Fruit fly (Drosophila melanogaster): ENCODE measurements around the gene NijA.

NijA gene

DNA sequence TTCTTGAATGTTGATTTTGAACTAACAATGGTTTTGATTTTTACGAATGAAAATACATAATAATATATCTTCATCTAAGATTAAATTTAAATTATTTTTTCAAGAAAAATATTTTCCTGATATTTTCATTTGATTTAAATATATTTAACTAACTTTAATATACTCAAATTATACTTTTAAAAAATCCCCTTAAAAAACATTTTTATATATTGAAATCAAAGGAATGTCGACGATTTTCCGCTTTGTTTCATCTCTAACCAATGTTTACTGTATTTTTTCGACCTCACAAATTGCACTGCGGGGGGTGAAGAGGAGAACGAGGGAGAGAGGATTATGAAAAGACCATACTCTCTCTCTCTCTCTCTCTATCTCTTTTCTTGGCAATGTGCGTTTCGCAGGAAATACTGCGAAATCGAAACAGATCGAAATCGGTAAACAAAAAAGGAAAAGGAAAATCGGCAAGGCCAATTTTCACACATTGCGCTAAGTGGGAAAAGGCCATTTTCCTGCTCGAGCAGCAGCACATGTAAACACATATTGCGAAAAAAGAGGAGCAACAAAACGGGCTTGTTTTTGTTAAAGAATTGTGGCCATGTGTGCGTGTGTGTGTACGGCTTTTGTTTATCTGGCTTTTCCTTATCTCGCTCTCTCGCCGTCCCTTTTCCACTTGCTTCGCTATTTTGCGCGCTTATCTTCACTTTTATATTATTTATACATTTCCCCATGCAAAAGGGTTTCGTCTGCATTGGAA, 36.5 kb downstream of the NijA start (continued):
- TF ChIP-seq pita (GFP tag; optimal IDR thresholded peaks at IDR 0.05) (no peak), CG2875 (GFP tag; optimal IDR thresholded peaks at IDR 0.05) (no peak), gcm (GFP tag; optimal IDR thresholded peaks at IDR 0.05) (no peak), CG11723 (GFP tag; optimal IDR thresholded peaks at IDR 0.05) (no peak), BtbVII (GFP tag; optimal IDR thresholded peaks at IDR 0.05) (no peak), HmgD (GFP tag; optimal IDR thresholded peaks at IDR 0.05) (no peak), HLH4C (GFP tag; IDR thresholded peaks at IDR 0.05; ENCODE audit: partially characterized antibody) (no peak), HLHmδ (GFP tag; optimal IDR thresholded peaks at IDR 0.05) (no peak), tap (tag; optimal IDR thresholded peaks at IDR 0.05) (peak; percentile 32), hbn (GFP tag; IDR thresholded peaks at IDR 0.05; ENCODE audit: partially characterized antibody) (no peak), CG1233 (GFP tag; optimal IDR thresholded peaks at IDR 0.05) (no peak), tll (GFP tag; optimal IDR thresholded peaks at IDR 0.05) (peak in 1 of 2 experiments; percentile 15), zen (tag; optimal IDR thresholded peaks at IDR 0.05) (peak; percentile 38), Hmr (GFP tag; optimal IDR thresholded peaks at IDR 0.05) (no peak), CG4404 (GFP tag; IDR thresholded peaks at IDR 0.05) (no peak), mirr (GFP tag; optimal IDR thresholded peaks at IDR 0.05) (no peak), pho (GFP tag; optimal IDR thresholded peaks at IDR 0.05) (no peak), CG3281 (GFP tag; optimal IDR thresholded peaks at IDR 0.05) (no peak), CG10431 (GFP tag; optimal IDR thresholded peaks at IDR 0.05) (no peak), Sry-β (GFP tag; optimal IDR thresholded peaks at IDR 0.05) (no peak), grn (GFP tag; optimal IDR thresholded peaks at IDR 0.05) (no peak), sc (optimal IDR thresholded peaks at IDR 0.05) (no peak), sc (GFP tag; optimal IDR thresholded peaks at IDR 0.05) (no peak), ind (GFP tag; optimal IDR thresholded peaks at IDR 0.05) (no peak), CG10959 (GFP tag; IDR thresholded peaks at IDR 0.05) (no peak), CG9932 (GFP tag; IDR thresholded peaks at IDR 0.05) (no peak), Blimp-1 (GFP tag; optimal IDR thresholded peaks at IDR 0.05) (peak; percentile 29), Xbp1 (GFP tag; optimal IDR thresholded peaks at IDR 0.05) (no peak), kni (GFP tag; optimal IDR thresholded peaks at IDR 0.05) (peak; percentile 17), bigmax (GFP tag; optimal IDR thresholded peaks at IDR 0.05) (no peak), Ets65A (GFP tag) (no peak), zf30C (GFP tag; optimal IDR thresholded peaks at IDR 0.05) (no peak), lov (optimal IDR thresholded peaks at IDR 0.05) (no peak), lov (GFP tag; IDR thresholded peaks at IDR 0.05) (0 out of 3 replicates have a peak, but pooled peaks have one; percentile 13), CG17359 (tag; optimal IDR thresholded peaks at IDR 0.05) (no peak), CG7839 (tag; optimal IDR thresholded peaks at IDR 0.05) (peak; percentile 23), sqz (GFP tag; optimal IDR thresholded peaks at IDR 0.05) (no peak), HmgZ (tag; optimal IDR thresholded peaks at IDR 0.05) (no peak), Sox102F (GFP tag; optimal IDR thresholded peaks at IDR 0.05) (peak; percentile 25), CG4854 (GFP tag; optimal IDR thresholded peaks at IDR 0.05) (no peak), CG17612 (GFP tag; IDR thresholded peaks at IDR 0.05) (no peak), CG8388 (GFP tag; optimal IDR thresholded peaks at IDR 0.05) (no peak), scrt (GFP tag; optimal IDR thresholded peaks at IDR 0.05) (no peak), CG14965 (GFP tag; optimal IDR thresholded peaks at IDR 0.05; ENCODE audit: borderline replicate concordance) (no peak), CG6254 (GFP tag; optimal IDR thresholded peaks at IDR 0.05) (no peak), fd96Cb (tag; optimal IDR thresholded peaks at IDR 0.05) (no peak), CG30020 (tag; optimal IDR thresholded peaks at IDR 0.05) (no peak), CG4820 (GFP tag; optimal IDR thresholded peaks at IDR 0.05) (no peak), Antp (GFP tag; optimal IDR thresholded peaks at IDR 0.05) (no peak)
